Worm (Caenorhabditis elegans): ENCODE data around the gene T01B11.1.

Gene T01B11.1

ce11 chrIV:8488043-8488442 lies 41.0 kb downstream of the T01B11.1 start:
- no peak for TF ChIP-seq peb-1 (tag; optimal IDR thresholded peaks at IDR 0.05)
- TF ChIP-seq ztf-4 (tag; optimal IDR thresholded peaks at IDR 0.05), result no peak
- no peak for TF ChIP-seq skn-1 (tag; optimal IDR thresholded peaks at IDR 0.05)
- TF ChIP-seq lin-13 (GFP tag; optimal IDR thresholded peaks at IDR 0.05), result no peak
- no peak for TF ChIP-seq egl-27 (tag; optimal IDR thresholded peaks at IDR 0.05)

ce11 chrIV:8489915-8490314 lies 42.9 kb downstream of the T01B11.1 start, which contains the start of gene srlf-2:
TSS of gene srlf-2 (plus strand) at chrIV:8490215.
- TF ChIP-seq unc-39 (tag; optimal IDR thresholded peaks at IDR 0.05) (no peak), sma-3 (GFP tag; optimal IDR thresholded peaks at IDR 0.05) (no peak), nhr-11 (tag; optimal IDR thresholded peaks at IDR 0.05) (no peak), ztf-4 (tag; optimal IDR thresholded peaks at IDR 0.05) (no peak), nhr-12 (tag; optimal IDR thresholded peaks at IDR 0.05) (no peak), gmeb-1 (tag; optimal IDR thresholded peaks at IDR 0.05) (no peak), mdl-1 (tag; optimal IDR thresholded peaks at IDR 0.05) (no peak)

ce11 chrIV:8492242-8492641 lies 45.2 kb downstream of the T01B11.1 start, which contains the start of gene sru-7:
TSS of gene sru-7 (plus strand) at chrIV:8492542.
- TF ChIP-seq unc-62 (GFP tag; optimal IDR thresholded peaks at IDR 0.05) (no peak), sma-9 (GFP tag; optimal IDR thresholded peaks at IDR 0.05) (no peak), sma-9 (tag; optimal IDR thresholded peaks at IDR 0.05) (no peak), sma-3 (GFP tag; optimal IDR thresholded peaks at IDR 0.05) (no peak), lsy-2 (tag; optimal IDR thresholded peaks at IDR 0.05) (no peak), crh-2 (tag; optimal IDR thresholded peaks at IDR 0.05) (no peak), blmp-1 (tag; optimal IDR thresholded peaks at IDR 0.05; ENCODE audit: insufficient read depth) (no peak), nhr-21 (tag; optimal IDR thresholded peaks at IDR 0.05) (no peak), nhr-25 (tag; optimal IDR thresholded peaks at IDR 0.05) (no peak), lin-11 (tag; optimal IDR thresholded peaks at IDR 0.05) (no peak), nhr-12 (tag; optimal IDR thresholded peaks at IDR 0.05) (no peak), alr-1 (tag; optimal IDR thresholded peaks at IDR 0.05) (no peak)

ce11 chrIV:8496263-8496662 lies 49.3 kb downstream of the T01B11.1 start, which contains the start of gene C28C12.12:
TSS of gene C28C12.12 (minus strand) at chrIV:8496363.
- TF ChIP-seq unc-39 (tag; optimal IDR thresholded peaks at IDR 0.05), result no peak
- no peak for TF ChIP-seq mab-5 (tag; optimal IDR thresholded peaks at IDR 0.05)
- TF ChIP-seq fos-1 (tag; optimal IDR thresholded peaks at IDR 0.05), result no peak
- no peak for TF ChIP-seq nhr-21 (tag; optimal IDR thresholded peaks at IDR 0.05)
- no peak for TF ChIP-seq blmp-1 (tag; optimal IDR thresholded peaks at IDR 0.05; ENCODE audit: insufficient read depth)
- no peak for TF ChIP-seq alr-1 (tag; optimal IDR thresholded peaks at IDR 0.05)
- TF ChIP-seq aly-2 (tag; optimal IDR thresholded peaks at IDR 0.05), result no peak
- TF ChIP-seq egl-27 (tag; optimal IDR thresholded peaks at IDR 0.05), result no peak
- TF ChIP-seq elt-1 (tag; optimal IDR thresholded peaks at IDR 0.05), result no peak
- no peak for TF ChIP-seq ztf-11 (tag; optimal IDR thresholded peaks at IDR 0.05)
- TF ChIP-seq nhr-129 (tag; optimal IDR thresholded peaks at IDR 0.05), result no peak
- no peak for TF ChIP-seq elt-3 (tag; optimal IDR thresholded peaks at IDR 0.05)
- no peak for TF ChIP-seq nhr-23 (tag; optimal IDR thresholded peaks at IDR 0.05)
- TF ChIP-seq ceh-82 (tag; optimal IDR thresholded peaks at IDR 0.05), result no peak
- no peak for TF ChIP-seq nhr-77 (tag; optimal IDR thresholded peaks at IDR 0.05)
- TF ChIP-seq skn-1 (tag; optimal IDR thresholded peaks at IDR 0.05), result no peak
- TF ChIP-seq R02D3.7 (tag; optimal IDR thresholded peaks at IDR 0.05), result no peak
- no peak for TF ChIP-seq lin-13 (GFP tag; optimal IDR thresholded peaks at IDR 0.05)

Data from whole organism, L2 larva.